Fruit fly (Drosophila melanogaster) whole organism, embryonic: ENCODE measurements around the gene Teh1.

ENCODE experiments used
- ATbp ChIP-seq: fragments of 200-800 bp; sonication (Bioruptor generic); optimal IDR thresholded peaks from 2 replicates; lab custom pipeline; 2017; ENCODE audit warnings: missing biosample characterization, mild to moderate bottlenecking, missing genetic modification characterization, missing genetic modification reagents
- BEAF-32 ChIP-seq: fragments of 200-800 bp; sonication (Bioruptor generic); optimal IDR thresholded peaks from 3 replicates; lab custom pipeline; 2017; ENCODE audit warnings: missing biosample characterization, missing genetic modification characterization, mild to moderate bottlenecking, moderate library complexity, missing genetic modification reagents
- Bgb ChIP-seq: fragments of 200-800 bp; sonication (Bioruptor generic); IDR thresholded peaks from 2 replicates; pipeline ENCODE4 v1.3.6; 2022; ENCODE audit warnings: missing biosample characterization, missing genetic modification characterization; ENCODE audit not compliant: partially characterized antibody
- Blimp-1 ChIP-seq: fragments of 200-800 bp; sonication (Bioruptor generic); optimal IDR thresholded peaks from 3 replicates; lab custom pipeline; 2018; ENCODE audit warnings: missing biosample characterization, missing genetic modification characterization, mild to moderate bottlenecking, moderate library complexity, missing genetic modification reagents
- CG11398 ChIP-seq: fragments of 200-800 bp; sonication (Bioruptor generic); optimal IDR thresholded peaks from 2 replicates; lab custom pipeline; 2016; ENCODE audit warnings: missing biosample characterization, missing genetic modification characterization
- CG12155 ChIP-seq: fragments of 200-800 bp; sonication (Bioruptor generic); optimal IDR thresholded peaks from 3 replicates; lab custom pipeline; 2016; ENCODE audit warnings: missing biosample characterization, missing genetic modification characterization
- CG12219 ChIP-seq: fragments of 200-800 bp; sonication (Bioruptor generic); optimal IDR thresholded peaks from 3 replicates; lab custom pipeline; 2018; ENCODE audit warnings: missing biosample characterization, mild to moderate bottlenecking, missing genetic modification characterization
- CG12299 ChIP-seq: fragments of 200-800 bp; sonication (Bioruptor generic); optimal IDR thresholded peaks from 2 replicates; lab custom pipeline; 2018; ENCODE audit warnings: missing biosample characterization, mild to moderate bottlenecking, missing genetic modification characterization
- CG13123 ChIP-seq: fragments of 200-800 bp; sonication (Bioruptor generic); optimal IDR thresholded peaks from 2 replicates; lab custom pipeline; 2016; ENCODE audit warnings: missing biosample characterization, missing genetic modification characterization
- CG13296 ChIP-seq: fragments of 200-800 bp; sonication (Bioruptor generic); optimal IDR thresholded peaks from 3 replicates; lab custom pipeline; 2018; ENCODE audit warnings: missing biosample characterization, mild to moderate bottlenecking, missing genetic modification characterization
- CG13624 ChIP-seq: fragments of 200-800 bp; sonication (Bioruptor generic); optimal IDR thresholded peaks from 2 replicates; lab custom pipeline; 2016; ENCODE audit warnings: missing biosample characterization, missing genetic modification characterization
- CG3065 ChIP-seq: fragments of 200-800 bp; sonication (Bioruptor generic); optimal IDR thresholded peaks from 2 replicates; lab custom pipeline; 2016; ENCODE audit warnings: missing biosample characterization, missing genetic modification characterization
- CG31388 ChIP-seq: fragments of 200-800 bp; sonication (Bioruptor generic); optimal IDR thresholded peaks from 2 replicates; lab custom pipeline; 2016; ENCODE audit warnings: missing biosample characterization, missing genetic modification characterization
- CG34422 ChIP-seq: fragments of 200-800 bp; sonication (Bioruptor generic); IDR thresholded peaks from 3 replicates; pipeline ENCODE4 v1.3.6; 2022; ENCODE audit warnings: missing biosample characterization, missing genetic modification characterization
- CG4282 ChIP-seq: fragments of 200-800 bp; sonication (Bioruptor generic); optimal IDR thresholded peaks from 2 replicates; lab custom pipeline; 2016; ENCODE audit warnings: missing biosample characterization, missing genetic modification characterization
- CG4617 ChIP-seq: fragments of 200-800 bp; sonication (Bioruptor generic); optimal IDR thresholded peaks from 3 replicates; lab custom pipeline; 2016; ENCODE audit warnings: missing biosample characterization, missing genetic modification characterization, borderline replicate concordance
- CG6654 ChIP-seq: fragments of 200-800 bp; sonication (Bioruptor generic); optimal IDR thresholded peaks from 2 replicates; lab custom pipeline; 2017; ENCODE audit warnings: missing biosample characterization, mild to moderate bottlenecking, missing genetic modification characterization
- CG7928 ChIP-seq: fragments of 200-800 bp; sonication (Bioruptor generic); optimal IDR thresholded peaks from 2 replicates; lab custom pipeline; 2017; ENCODE audit warnings: missing biosample characterization, mild to moderate bottlenecking, missing genetic modification characterization
- CG9609 ChIP-seq: fragments of 200-800 bp; sonication (Bioruptor generic); optimal IDR thresholded peaks from 3 replicates; lab custom pipeline; 2016; ENCODE audit warnings: missing biosample characterization, missing genetic modification characterization
- CG9932 ChIP-seq: fragments of 200-800 bp; sonication (Bioruptor generic); IDR thresholded peaks from 2 replicates; pipeline ENCODE4 v1.3.6; 2022; ENCODE audit warnings: missing biosample characterization, missing genetic modification characterization
- CkIIα-i1 ChIP-seq: fragments of 200-800 bp; sonication (Bioruptor generic); IDR thresholded peaks from 2 replicates; pipeline ENCODE4 v1.3.6; 2022; ENCODE audit warnings: missing biosample characterization, missing genetic modification characterization
- Dref ChIP-seq: fragments of 200-800 bp; sonication (Bioruptor generic); IDR thresholded peaks from 2 replicates; pipeline ENCODE4 v1.3.6; 2022; ENCODE audit warnings: missing biosample characterization, missing genetic modification characterization
- Ets65A ChIP-seq: fragments of 200-800 bp; sonication (Bioruptor generic); peaks from one replicate; lab custom pipeline; 2016; ENCODE audit warnings: missing biosample characterization, missing genetic modification characterization
- Hmr ChIP-seq: fragments of 200-800 bp; sonication (Bioruptor generic); optimal IDR thresholded peaks from 3 replicates; lab custom pipeline; 2017; ENCODE audit warnings: mild to moderate bottlenecking, missing biosample characterization, missing genetic modification reagents, missing genetic modification characterization
- MTF-1 ChIP-seq: fragments of 200-800 bp; sonication (Bioruptor generic); optimal IDR thresholded peaks from 2 replicates; lab custom pipeline; 2018; ENCODE audit warnings: missing biosample characterization, mild to moderate bottlenecking, missing genetic modification characterization, borderline replicate concordance
- NK7.1 ChIP-seq: fragments of 200-800 bp; sonication (Bioruptor generic); optimal IDR thresholded peaks from 3 replicates; lab custom pipeline; 2016; ENCODE audit warnings: missing biosample characterization, missing genetic modification characterization
- Optix ChIP-seq: fragments of 200-800 bp; sonication (Bioruptor generic); IDR thresholded peaks from 3 replicates; pipeline ENCODE4 v1.3.6; 2022; ENCODE audit warnings: missing biosample characterization, missing genetic modification characterization
- Ptx1 ChIP-seq: fragments of 200-800 bp; sonication (Bioruptor generic); IDR thresholded peaks from 2 replicates; pipeline ENCODE4 v1.3.6; 2022; ENCODE audit warnings: missing biosample characterization, missing genetic modification characterization
- Rfx ChIP-seq: fragments of 200-800 bp; sonication (Bioruptor generic); IDR thresholded peaks from 2 replicates; pipeline ENCODE4 v1.3.6; 2022; ENCODE audit warnings: missing biosample characterization, missing genetic modification characterization
- Xbp1 ChIP-seq: fragments of 200-800 bp; sonication (Bioruptor generic); optimal IDR thresholded peaks from 3 replicates; lab custom pipeline; 2016; ENCODE audit warnings: missing biosample characterization, mild to moderate bottlenecking, missing genetic modification characterization
- abd-A ChIP-seq: fragments of 200-800 bp; sonication (Bioruptor generic); optimal IDR thresholded peaks from 3 replicates; lab custom pipeline; 2019; ENCODE audit warnings: missing biosample characterization, mild to moderate bottlenecking, missing genetic modification characterization, moderate library complexity
- ash1 ChIP-seq: fragments of 200-800 bp; sonication (Bioruptor generic); optimal IDR thresholded peaks from 2 replicates; lab custom pipeline; 2018; ENCODE audit warnings: missing biosample characterization, mild to moderate bottlenecking, missing genetic modification characterization
- btn ChIP-seq: fragments of 200-800 bp; sonication (Bioruptor generic); optimal IDR thresholded peaks from 2 replicates; lab custom pipeline; 2016; ENCODE audit warnings: missing biosample characterization, missing genetic modification characterization
- cg ChIP-seq: fragments of 200-800 bp; sonication (Bioruptor generic); optimal IDR thresholded peaks from 3 replicates; lab custom pipeline; 2019; ENCODE audit warnings: missing biosample characterization, mild to moderate bottlenecking, missing genetic modification characterization, moderate library complexity
- chm ChIP-seq: fragments of 200-800 bp; sonication (Bioruptor generic); IDR thresholded peaks from 2 replicates; pipeline ENCODE4 v1.3.6; 2022; ENCODE audit warnings: missing biosample characterization, missing genetic modification characterization
- dan ChIP-seq: fragments of 200-800 bp; sonication (Bioruptor generic); IDR thresholded peaks from 2 replicates; pipeline ENCODE4 v1.3.6; 2022; ENCODE audit warnings: missing biosample characterization, missing genetic modification characterization
- exex ChIP-seq: fragments of 200-800 bp; sonication (Bioruptor generic); optimal IDR thresholded peaks from 4 replicates; lab custom pipeline; 2018; ENCODE audit warnings: missing biosample characterization, mild to moderate bottlenecking, missing genetic modification characterization, moderate library complexity
- gt ChIP-seq: fragments of 200-800 bp; sonication (Bioruptor generic); IDR thresholded peaks from 2 replicates; pipeline ENCODE4 v1.3.6; 2022; ENCODE audit warnings: missing biosample characterization, missing genetic modification characterization
- hkb ChIP-seq, 2 experiments: fragments of 200-800 bp in 1 of 2; fragments of >200 bp in 1 of 2; sonication (Bioruptor generic) in 1 of 2; IDR thresholded peaks in 1 of 2; optimal IDR thresholded peaks in 1 of 2; 2 replicates each; pipeline versions ENCODE4 v1.3.6 to Lab custom; 2017 to 2022; ENCODE audit warnings: missing biosample characterization in 1 of 2, missing genetic modification characterization in 1 of 2
- inv ChIP-seq: fragments of 200-800 bp; sonication (Bioruptor generic); IDR thresholded peaks from 2 replicates; pipeline ENCODE4 v1.3.6; 2022; ENCODE audit warnings: missing biosample characterization, missing genetic modification characterization; ENCODE audit not compliant: partially characterized antibody
- sd ChIP-seq: fragments of 200-800 bp; sonication (Bioruptor generic); optimal IDR thresholded peaks from 3 replicates; lab custom pipeline; 2018; ENCODE audit warnings: missing biosample characterization, mild to moderate bottlenecking, missing genetic modification characterization, moderate library complexity
- sim ChIP-seq: fragments of 200-800 bp; sonication (Bioruptor generic); IDR thresholded peaks from 2 replicates; pipeline ENCODE4 v1.3.6; 2022; ENCODE audit warnings: missing biosample characterization, missing genetic modification characterization
- sug ChIP-seq: fragments of 200-800 bp; optimal IDR thresholded peaks from 2 replicates; lab custom pipeline; 2019; ENCODE audit warnings: missing biosample characterization, mild to moderate bottlenecking, missing genetic modification characterization, moderate library complexity
- tna ChIP-seq: fragments of 200-800 bp; sonication (Bioruptor generic); IDR thresholded peaks from 2 replicates; pipeline ENCODE4 v1.3.6; 2022; ENCODE audit warnings: missing biosample characterization, missing genetic modification characterization; ENCODE audit not compliant: partially characterized antibody
- vfl ChIP-seq: fragments of 200-800 bp; sonication (Bioruptor generic); optimal IDR thresholded peaks from 2 replicates; lab custom pipeline; 2016; ENCODE audit warnings: missing biosample characterization, missing genetic modification characterization
- z ChIP-seq: fragments of 200-800 bp; sonication (Bioruptor generic); IDR thresholded peaks from 3 replicates; pipeline ENCODE4 v1.3.6; 2022; ENCODE audit warnings: missing biosample characterization, missing genetic modification characterization
- zen ChIP-seq: fragments of 200-800 bp; sonication (Bioruptor generic); optimal IDR thresholded peaks from 3 replicates; lab custom pipeline; 2018; ENCODE audit warnings: missing biosample characterization, mild to moderate bottlenecking, missing genetic modification characterization, moderate library complexity
- zfh1 ChIP-seq: fragments of 200-800 bp; sonication (Bioruptor generic); IDR thresholded peaks from 3 replicates; pipeline ENCODE4 v1.3.6; 2022; ENCODE audit warnings: missing biosample characterization, missing genetic modification characterization

The Teh1 gene

dm6 chr3R:9878026-9878997 lies 10.4 kb upstream of the Teh1 start (continued):
- no peak for TF ChIP-seq Xbp1
- TF ChIP-seq MTF-1 (GFP tag; lab: Kevin White, UChicago): no peak
- no peak for TF ChIP-seq CG11398 (GFP tag; lab: Kevin White, UChicago)
- no peak for TF ChIP-seq ash1 (GFP tag; lab: Kevin White, UChicago)
- TF ChIP-seq CG12219: no peak
- TF ChIP-seq cg (GFP tag; lab: Kevin White, UChicago): peak; percentile 6
- no peak for TF ChIP-seq Blimp-1
- no peak for TF ChIP-seq CG31388 (GFP tag; lab: Kevin White, UChicago)
- TF ChIP-seq CG3065 (GFP tag; lab: Kevin White, UChicago): no peak
- no peak for TF ChIP-seq btn (GFP tag; lab: Kevin White, UChicago)
- TF ChIP-seq CG9609: no peak
- TF ChIP-seq sug: peak; percentile 6
- peak; percentile 11 for TF ChIP-seq exex (tag; lab: Kevin White, UChicago)
- no peak for TF ChIP-seq CG9932 (GFP tag; lab: Robert Waterston, UW)
- no peak for TF ChIP-seq dan (GFP tag; lab: Robert Waterston, UW)
- TF ChIP-seq hkb (optimal IDR thresholded peaks at IDR 0.05; lab: Kevin White, UChicago): no peak
- no peak for TF ChIP-seq hkb (GFP tag; IDR thresholded peaks at IDR 0.05; lab: Robert Waterston, UW)
- no peak for TF ChIP-seq inv (GFP tag; lab: Robert Waterston, UW)
- no peak for TF ChIP-seq CG13296
- no peak for TF ChIP-seq CG6654 (GFP tag; lab: Kevin White, UChicago)
- TF ChIP-seq z (GFP tag; lab: Robert Waterston, UW): peak; percentile 45; the same call in 2 of the 3 replicates
- no peak for TF ChIP-seq CG34422 (GFP tag; lab: Robert Waterston, UW)
- TF ChIP-seq CkIIα-i1 (GFP tag; lab: Robert Waterston, UW): no peak
- TF ChIP-seq Hmr: peak; percentile 31
- no peak for TF ChIP-seq ATbp (GFP tag; lab: Kevin White, UChicago)
- 0 out of 2 replicates have a peak, but pooled peaks have one; percentile 12 for TF ChIP-seq tna (GFP tag; lab: Robert Waterston, UW)
- TF ChIP-seq abd-A (tag; lab: Kevin White, UChicago): peak; percentile 67
- TF ChIP-seq CG13624 (GFP tag; lab: Kevin White, UChicago): peak; percentile 47
- no peak for TF ChIP-seq Ets65A
- no peak for TF ChIP-seq zfh1 (GFP tag; lab: Robert Waterston, UW)
- TF ChIP-seq sim (GFP tag; lab: Robert Waterston, UW): no peak
- no peak for TF ChIP-seq gt (GFP tag; lab: Robert Waterston, UW)
- TF ChIP-seq CG12155 (GFP tag; lab: Kevin White, UChicago): no peak
- no peak for TF ChIP-seq Dref
- no peak for TF ChIP-seq CG12299 (tag; lab: Kevin White, UChicago)
- TF ChIP-seq sd (tag; lab: Kevin White, UChicago): peak; percentile 52
- TF ChIP-seq CG4617 (GFP tag; lab: Kevin White, UChicago): no peak
- no peak for TF ChIP-seq NK7.1 (GFP tag; lab: Kevin White, UChicago)
- TF ChIP-seq chm: peak; percentile 28; the same call in 1 of the 2 replicates
- TF ChIP-seq Ptx1 (GFP tag; lab: Robert Waterston, UW): no peak
- no peak for TF ChIP-seq vfl (GFP tag; lab: Kevin White, UChicago)
- no peak for TF ChIP-seq CG7928 (GFP tag; lab: Kevin White, UChicago)
- TF ChIP-seq BEAF-32 (GFP tag; lab: Kevin White, UChicago): no peak
- peak; percentile 6; the same call in 1 of the 2 replicates for TF ChIP-seq Bgb (GFP tag; lab: Robert Waterston, UW)
- TF ChIP-seq CG13123 (GFP tag; lab: Kevin White, UChicago): no peak
- 0 out of 2 replicates have a peak, but pooled peaks have one; percentile 24 for TF ChIP-seq Rfx (GFP tag; lab: Robert Waterston, UW)
- no peak for TF ChIP-seq CG4282 (GFP tag; lab: Kevin White, UChicago)
- no peak for TF ChIP-seq Optix (GFP tag; lab: Robert Waterston, UW)
- no peak for TF ChIP-seq zen (tag; lab: Kevin White, UChicago)
